Worm (Caenorhabditis elegans) whole organism, midembryonic: ENCODE data around the gene BE0003N10.1.

Experiments used
- T22C8.4 ChIP-seq: fragments of 200-800 bp; sonication (Bioruptor generic); IDR thresholded peaks from 2 replicates; pipeline ENCODE4 v1.3.6; 2022; ENCODE audit warnings: missing genetic modification characterization, missing compliant biosample characterization
- flt-1 ChIP-seq: fragments of 200-800 bp; sonication (Bioruptor generic); IDR thresholded peaks from 2 replicates; pipeline ENCODE4 v1.3.6; 2022; ENCODE audit warnings: missing genetic modification characterization, missing compliant biosample characterization

DNA sequence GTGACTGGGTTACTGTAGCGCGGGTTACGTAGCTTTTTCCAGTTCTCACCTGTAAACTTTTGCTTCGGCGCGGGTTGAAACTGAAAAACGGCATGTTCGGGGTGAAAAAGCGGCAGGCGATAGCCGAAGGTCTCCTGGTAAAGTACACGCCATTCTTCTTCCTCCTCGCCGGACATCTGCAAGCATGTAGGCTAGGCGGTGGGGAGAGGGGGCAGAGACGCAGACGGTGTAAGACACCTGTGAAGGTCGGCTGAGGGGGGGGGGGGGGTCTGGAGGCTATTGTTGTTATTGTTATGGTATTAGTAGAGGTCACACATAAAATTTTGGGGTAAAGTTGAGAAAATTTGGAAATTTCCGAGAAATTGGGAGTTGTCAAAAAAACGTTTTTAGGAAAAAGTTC is 15.8 kb downstream of the BE0003N10.1 start, which contains the start of gene fbxo-11.2:
- TF ChIP-seq flt-1 = no peak
- no peak for TF ChIP-seq T22C8.4
